Worm (Caenorhabditis elegans) whole organism, L1 larva: ENCODE results near the gene srlf-1.
A peak's percentile ranks its signal among the peaks of the same experiment; 100 is the strongest.

Source experiments
- Y116A8C.19 ChIP-seq: sonication (generic microtip); optimal IDR thresholded peaks from 2 replicates; lab custom pipeline; 2016; ENCODE audit warnings: missing compliant biosample characterization, missing genetic modification characterization, borderline replicate concordance
- aha-1 ChIP-seq: fragments of 150-350 bp; optimal IDR thresholded peaks from 2 replicates; lab custom pipeline; 2014; ENCODE audit warnings: missing biosample characterization, missing genetic modification characterization
- ama-1 ChIP-seq: fragments of 150-350 bp; optimal IDR thresholded peaks from 2 replicates; lab custom pipeline; 2014
- blmp-1 ChIP-seq: fragments of 150-350 bp; optimal IDR thresholded peaks from 2 replicates; lab custom pipeline; 2014; ENCODE audit warnings: missing biosample characterization, missing genetic modification characterization
- ceh-90 ChIP-seq: sonication (generic microtip); optimal IDR thresholded peaks from 2 replicates; lab custom pipeline; 2016; ENCODE audit warnings: missing genetic modification characterization, missing compliant biosample characterization
- ces-1 ChIP-seq: fragments of 150-350 bp; optimal IDR thresholded peaks from 2 replicates; lab custom pipeline; 2014; ENCODE audit warnings: missing biosample characterization, missing genetic modification reagents, missing genetic modification characterization
- dsc-1 ChIP-seq: sonication (generic microtip); optimal IDR thresholded peaks from 2 replicates; lab custom pipeline; 2016; ENCODE audit warnings: mild to moderate bottlenecking, missing genetic modification characterization, missing compliant biosample characterization
- efl-3 ChIP-seq: fragments of 200-800 bp; sonication (Bioruptor generic); optimal IDR thresholded peaks from 2 replicates; lab custom pipeline; 2018; ENCODE audit warnings: mild to moderate bottlenecking, missing genetic modification characterization, missing compliant biosample characterization
- egl-27 ChIP-seq, 2 experiments: fragments of 150-350 bp in 1 of 2; sonication (generic microtip); optimal IDR thresholded peaks; 3 replicates each; lab custom pipeline; 2017 to 2018; ENCODE audit warnings: missing biosample characterization in 2 of 2, missing genetic modification characterization in 2 of 2, missing genetic modification reagents in 2 of 2
- elt-3 ChIP-seq, 6 experiments: fragments of 150-350 bp in 1 of 6; sonication (generic microtip); optimal IDR thresholded peaks; 2 replicates each; lab custom pipeline; 2017 to 2018; ENCODE audit warnings: missing biosample characterization in 6 of 6, missing genetic modification characterization in 6 of 6, inconsistent platforms in 1 of 6
- ets-5 ChIP-seq: fragments of 200-800 bp; sonication (Bioruptor generic); IDR thresholded peaks from 2 replicates; pipeline ENCODE4 v1.3.6; 2022; ENCODE audit warnings: missing genetic modification characterization, missing compliant biosample characterization
- fkh-10 ChIP-seq: sonication (generic microtip); optimal IDR thresholded peaks from 2 replicates; lab custom pipeline; 2017; ENCODE audit warnings: missing biosample characterization, missing genetic modification reagents, missing genetic modification characterization
- fkh-4 ChIP-seq: sonication (generic microtip); optimal IDR thresholded peaks from 2 replicates; lab custom pipeline; 2016; ENCODE audit warnings: missing compliant biosample characterization, missing genetic modification characterization, borderline replicate concordance
- fkh-8 ChIP-seq: sonication (generic microtip); optimal IDR thresholded peaks from 2 replicates; lab custom pipeline; 2016; ENCODE audit warnings: mild to moderate bottlenecking, missing genetic modification characterization, missing compliant biosample characterization
- grh-1 ChIP-seq: fragments of 200-800 bp; sonication (Bioruptor generic); IDR thresholded peaks from 2 replicates; pipeline ENCODE4 v1.3.6; 2022; ENCODE audit warnings: missing genetic modification reagents, missing genetic modification characterization, missing compliant biosample characterization
- hlh-17 ChIP-seq: fragments of 200-800 bp; sonication (Bioruptor generic); optimal IDR thresholded peaks from 2 replicates; lab custom pipeline; 2018; ENCODE audit warnings: missing genetic modification characterization, mild to moderate bottlenecking, missing compliant biosample characterization, moderate library complexity, borderline replicate concordance
- hlh-4 ChIP-seq: sonication (generic microtip); optimal IDR thresholded peaks from 2 replicates; lab custom pipeline; 2016; ENCODE audit warnings: mild to moderate bottlenecking, missing genetic modification characterization, missing compliant biosample characterization
- hpl-2 ChIP-seq: fragments of 150-350 bp; optimal IDR thresholded peaks from 2 replicates; lab custom pipeline; 2014; ENCODE audit warnings: missing biosample characterization, missing genetic modification reagents, missing genetic modification characterization
- isw-1 ChIP-seq: fragments of 200-800 bp; sonication (Bioruptor generic); IDR thresholded peaks from 2 replicates; pipeline ENCODE4 v1.3.6; 2022; ENCODE audit warnings: missing genetic modification characterization, missing compliant biosample characterization
- jun-1 ChIP-seq: fragments of 150-350 bp; optimal IDR thresholded peaks from 2 replicates; lab custom pipeline; 2014; ENCODE audit warnings: missing biosample characterization, missing genetic modification reagents, missing genetic modification characterization
- lin-13 ChIP-seq: fragments of 150-350 bp; optimal IDR thresholded peaks from 2 replicates; lab custom pipeline; 2014; ENCODE audit warnings: missing biosample characterization, missing genetic modification reagents, missing genetic modification characterization
- lin-14 ChIP-seq: fragments of 200-800 bp; sonication (Bioruptor generic); optimal IDR thresholded peaks from 2 replicates; lab custom pipeline; 2018; ENCODE audit warnings: mild to moderate bottlenecking, missing genetic modification characterization, moderate library complexity, missing compliant biosample characterization
- lin-15B ChIP-seq: fragments of 150-350 bp; sonication (generic microtip); optimal IDR thresholded peaks from 3 replicates; lab custom pipeline; 2014; ENCODE audit warnings: missing biosample characterization, missing genetic modification characterization
- lir-3 ChIP-seq: sonication (generic microtip); optimal IDR thresholded peaks from 2 replicates; lab custom pipeline; 2016; ENCODE audit warnings: mild to moderate bottlenecking, missing genetic modification characterization, moderate library complexity, missing compliant biosample characterization; ENCODE audit not compliant: poor library complexity
- mab-9 ChIP-seq: fragments of 200-800 bp; sonication (Bioruptor generic); IDR thresholded peaks from 2 replicates; pipeline ENCODE4 v1.3.6; 2022; ENCODE audit warnings: missing genetic modification reagents, missing genetic modification characterization, missing compliant biosample characterization
- mdl-1 ChIP-seq, 2 experiments: fragments of 150-350 bp; optimal IDR thresholded peaks; 2 replicates each; lab custom pipeline; 2014 to 2017; ENCODE audit warnings: missing biosample characterization in 2 of 2, missing genetic modification characterization in 2 of 2, inconsistent platforms in 1 of 2
- mep-1 ChIP-seq: fragments of 150-350 bp; optimal IDR thresholded peaks from 2 replicates; lab custom pipeline; 2014; ENCODE audit warnings: missing biosample characterization, missing genetic modification characterization
- nhr-11 ChIP-seq: fragments of 150-350 bp; optimal IDR thresholded peaks from 2 replicates; lab custom pipeline; 2014; ENCODE audit warnings: missing biosample characterization, missing genetic modification characterization
- nhr-20 ChIP-seq: sonication (generic microtip); optimal IDR thresholded peaks from 2 replicates; lab custom pipeline; 2016; ENCODE audit warnings: mild to moderate bottlenecking, missing genetic modification characterization, missing compliant biosample characterization
- nhr-237 ChIP-seq: fragments of 150-350 bp; optimal IDR thresholded peaks from 2 replicates; lab custom pipeline; 2014; ENCODE audit warnings: missing biosample characterization, missing genetic modification characterization
- nhr-28 ChIP-seq: fragments of 150-350 bp; optimal IDR thresholded peaks from 2 replicates; lab custom pipeline; 2014; ENCODE audit warnings: missing biosample characterization, missing genetic modification characterization
- nhr-47 ChIP-seq: sonication (generic microtip); optimal IDR thresholded peaks from 2 replicates; lab custom pipeline; 2016; ENCODE audit warnings: mild to moderate bottlenecking, missing genetic modification characterization, moderate library complexity, missing compliant biosample characterization
- nhr-71 ChIP-seq: sonication (generic microtip); optimal IDR thresholded peaks from 2 replicates; lab custom pipeline; 2016; ENCODE audit warnings: mild to moderate bottlenecking, missing genetic modification characterization, moderate library complexity, missing compliant biosample characterization
- nhr-76 ChIP-seq: sonication (generic microtip); optimal IDR thresholded peaks from 2 replicates; lab custom pipeline; 2017; ENCODE audit warnings: missing biosample characterization, missing genetic modification characterization
- nhr-85 ChIP-seq: sonication (generic microtip); peaks from one replicate; lab custom pipeline; 2016; ENCODE audit warnings: missing genetic modification characterization, inconsistent platforms, missing compliant biosample characterization
- nhr-90 ChIP-seq: sonication (generic microtip); optimal IDR thresholded peaks from 2 replicates; lab custom pipeline; 2016; ENCODE audit warnings: mild to moderate bottlenecking, missing genetic modification characterization, missing compliant biosample characterization; ENCODE audit not compliant: poor library complexity
- pag-3 ChIP-seq: sonication (generic microtip); optimal IDR thresholded peaks from 2 replicates; lab custom pipeline; 2017; ENCODE audit warnings: missing genetic modification characterization, mild to moderate bottlenecking, missing compliant biosample characterization, antibody characterized with exemption, borderline replicate concordance; ENCODE audit not compliant: insufficient read depth
- pax-3 ChIP-seq: fragments of 200-800 bp; sonication (Bioruptor generic); optimal IDR thresholded peaks from 2 replicates; lab custom pipeline; 2018; ENCODE audit warnings: mild to moderate bottlenecking, missing genetic modification characterization, moderate library complexity, missing compliant biosample characterization
- rnt-1 ChIP-seq: sonication (generic microtip); optimal IDR thresholded peaks from 2 replicates; lab custom pipeline; 2016; ENCODE audit warnings: mild to moderate bottlenecking, missing genetic modification characterization, moderate library complexity, missing compliant biosample characterization
- skn-1 ChIP-seq: fragments of 150-350 bp; optimal IDR thresholded peaks from 2 replicates; lab custom pipeline; 2014; ENCODE audit warnings: missing biosample characterization, missing genetic modification characterization
- snpc-4 ChIP-seq: fragments of 150-350 bp; optimal IDR thresholded peaks from 2 replicates; lab custom pipeline; 2014; ENCODE audit warnings: missing biosample characterization, missing genetic modification characterization
- sox-4 ChIP-seq: sonication (generic microtip); optimal IDR thresholded peaks from 2 replicates; lab custom pipeline; 2016; ENCODE audit warnings: missing genetic modification characterization, missing compliant biosample characterization
- sptf-1 ChIP-seq: fragments of 150-350 bp; optimal IDR thresholded peaks from 2 replicates; lab custom pipeline; 2014; ENCODE audit warnings: missing biosample characterization, missing genetic modification characterization
- swsn-7 ChIP-seq: sonication (generic microtip); optimal IDR thresholded peaks from 2 replicates; lab custom pipeline; 2016; ENCODE audit warnings: missing genetic modification characterization, missing compliant biosample characterization
- tbx-2 ChIP-seq: sonication (generic microtip); optimal IDR thresholded peaks from 2 replicates; lab custom pipeline; 2016; ENCODE audit warnings: missing genetic modification characterization, missing compliant biosample characterization
- tlp-1 ChIP-seq: fragments of 150-350 bp; optimal IDR thresholded peaks from 2 replicates; lab custom pipeline; 2014; ENCODE audit warnings: missing biosample characterization, missing genetic modification characterization
- unc-130 ChIP-seq: fragments of 150-350 bp; optimal IDR thresholded peaks from 2 replicates; lab custom pipeline; 2017; ENCODE audit warnings: missing biosample characterization, missing genetic modification characterization, inconsistent platforms
- unc-30 ChIP-seq: sonication (generic microtip); optimal IDR thresholded peaks from 2 replicates; lab custom pipeline; 2017; ENCODE audit warnings: missing biosample characterization, missing genetic modification characterization
- zag-1 ChIP-seq: fragments of 150-350 bp; optimal IDR thresholded peaks from 2 replicates; lab custom pipeline; 2014; ENCODE audit warnings: missing biosample characterization, missing genetic modification characterization
- zip-4 ChIP-seq: fragments of 200-800 bp; sonication (Bioruptor generic); optimal IDR thresholded peaks from 2 replicates; lab custom pipeline; 2018; ENCODE audit warnings: mild to moderate bottlenecking, missing genetic modification characterization, moderate library complexity, missing compliant biosample characterization
- ztf-11 ChIP-seq, 2 experiments: sonication (generic microtip); optimal IDR thresholded peaks; 2 replicates each; lab custom pipeline; 2016 to 2017; ENCODE audit warnings: missing genetic modification characterization in 2 of 2, missing biosample characterization in 1 of 2, missing compliant biosample characterization in 1 of 2
- ztf-4 ChIP-seq: fragments of 150-350 bp; optimal IDR thresholded peaks from 2 replicates; lab custom pipeline; 2014; ENCODE audit warnings: missing biosample characterization, missing genetic modification characterization

srlf-1 gene

ce11 chrII:7806872-7807271, 16.5 kb downstream of the srlf-1 start (continued):
- TF ChIP-seq fkh-4 (tag; lab: Kevin White, UChicago) (no peak), efl-3 (GFP tag; lab: Kevin White, UChicago) (no peak), ceh-90 (no peak), mab-9 (GFP tag; lab: Robert Waterston, UW) (no peak), nhr-85 (tag; lab: Kevin White, UChicago) (peak; percentile 98), ztf-11 (tag; optimal IDR thresholded peaks at IDR 0.05; lab: Kevin White, UChicago) (no peak), jun-1 (no peak), swsn-7 (peak; percentile 6), zip-4 (GFP tag; lab: Kevin White, UChicago) (no peak), nhr-28 (no peak), Y116A8C.19 (tag; lab: Kevin White, UChicago) (no peak), pag-3 (tag; lab: Kevin White, UChicago) (peak; percentile 28), nhr-76 (tag; lab: Kevin White, UChicago) (no peak), isw-1 (GFP tag; lab: Robert Waterston, UW) (no peak), tbx-2 (tag; lab: Kevin White, UChicago) (no peak), lin-15B (tag; lab: Kevin White, UChicago) (no peak), lir-3 (tag; lab: Kevin White, UChicago) (no peak), egl-27 (tag; optimal IDR thresholded peaks at IDR 0.05; lab: Kevin White, UChicago) (no peak), nhr-237 (tag; lab: Kevin White, UChicago) (no peak), mep-1 (tag; lab: Kevin White, UChicago) (peak; percentile 21), aha-1 (tag; lab: Kevin White, UChicago) (no peak), nhr-47 (peak; percentile 19), nhr-71 (peak; percentile 74), grh-1 (GFP tag; lab: Robert Waterston, UW) (peak; percentile 90), pax-3 (tag; lab: Kevin White, UChicago) (no peak)

ce11 chrII:7808153-7808552, 17.8 kb downstream of the srlf-1 start:
- no peak for TF ChIP-seq ces-1
- TF ChIP-seq mdl-1 (tag; optimal IDR thresholded peaks at IDR 0.05; lab: Kevin White, UChicago): no peak
- no peak for TF ChIP-seq sptf-1 (tag; lab: Kevin White, UChicago)
- TF ChIP-seq lin-13: no peak
- peak; percentile 24 for TF ChIP-seq nhr-20 (tag; lab: Kevin White, UChicago)
- no peak for TF ChIP-seq fkh-10 (GFP tag; lab: Kevin White, UChicago)
- no peak for TF ChIP-seq fkh-4 (tag; lab: Kevin White, UChicago)
- no peak for TF ChIP-seq skn-1
- TF ChIP-seq elt-3 (tag; optimal IDR thresholded peaks at IDR 0.05; lab: Kevin White, UChicago): peak in 1 of 6 experiments; percentile 24
- no peak for TF ChIP-seq hlh-4 (tag; lab: Kevin White, UChicago)
- TF ChIP-seq mep-1 (tag; lab: Kevin White, UChicago): no peak
- peak; percentile 71 for TF ChIP-seq blmp-1
- no peak for TF ChIP-seq dsc-1 (tag; lab: Kevin White, UChicago)
- TF ChIP-seq unc-130: no peak
- peak; percentile 8 for TF ChIP-seq lin-14 (GFP tag; lab: Kevin White, UChicago)
- TF ChIP-seq hpl-2 (GFP tag; lab: Kevin White, UChicago): no peak
- TF ChIP-seq fkh-8: no peak
- no peak for TF ChIP-seq ama-1 (lab: Kevin White, UChicago)
- no peak for TF ChIP-seq tlp-1 (tag; lab: Kevin White, UChicago)
- TF ChIP-seq rnt-1 (tag; lab: Kevin White, UChicago): peak; percentile 18
- TF ChIP-seq grh-1 (GFP tag; lab: Robert Waterston, UW): peak; percentile 67
- TF ChIP-seq hlh-17 (GFP tag; lab: Kevin White, UChicago): no peak
- no peak for TF ChIP-seq nhr-237 (tag; lab: Kevin White, UChicago)
- no peak for TF ChIP-seq swsn-7
- no peak for TF ChIP-seq mab-9 (GFP tag; lab: Robert Waterston, UW)
- no peak for TF ChIP-seq unc-30 (tag; lab: Kevin White, UChicago)
- no peak for TF ChIP-seq nhr-11 (tag; lab: Kevin White, UChicago)
- no peak for TF ChIP-seq tbx-2 (tag; lab: Kevin White, UChicago)
- no peak for TF ChIP-seq ets-5 (GFP tag; lab: Robert Waterston, UW)
- TF ChIP-seq sox-4 (tag; lab: Kevin White, UChicago): no peak
- no peak for TF ChIP-seq zag-1
- no peak for TF ChIP-seq ztf-4 (tag; lab: Kevin White, UChicago)
- TF ChIP-seq nhr-90 (tag; lab: Kevin White, UChicago): no peak
- TF ChIP-seq jun-1: no peak
- TF ChIP-seq snpc-4 (tag; lab: Kevin White, UChicago): no peak
